Worm (Caenorhabditis elegans) whole organism, late embryonic: ENCODE results near the gene asp-13.

ENCODE experiments used
- C08G9.2 ChIP-seq: sonication (generic microtip); optimal IDR thresholded peaks from 2 replicates; lab custom pipeline; 2016; ENCODE audit warnings: mild to moderate bottlenecking, missing genetic modification characterization, moderate library complexity, missing compliant biosample characterization
- C38D4.7 ChIP-seq: fragments of 200-800 bp; sonication (Bioruptor generic); optimal IDR thresholded peaks from 2 replicates; lab custom pipeline; 2018; ENCODE audit warnings: mild to moderate bottlenecking, missing genetic modification characterization, moderate library complexity, missing compliant biosample characterization
- ahr-1 ChIP-seq: sonication (generic microtip); optimal IDR thresholded peaks from 2 replicates; lab custom pipeline; 2016; ENCODE audit warnings: missing genetic modification characterization, missing compliant biosample characterization
- ama-1 ChIP-seq: fragments of 150-350 bp; optimal IDR thresholded peaks from 2 replicates; lab custom pipeline; 2014
- ceh-2 ChIP-seq: sonication (generic microtip); optimal IDR thresholded peaks from 2 replicates; lab custom pipeline; 2016; ENCODE audit warnings: missing genotype, missing genetic modification characterization, missing compliant biosample characterization
- ceh-24 ChIP-seq: sonication (generic microtip); optimal IDR thresholded peaks from 2 replicates; lab custom pipeline; 2016; ENCODE audit warnings: mild to moderate bottlenecking, missing genetic modification characterization, missing compliant biosample characterization
- ceh-31 ChIP-seq: sonication (generic microtip); optimal IDR thresholded peaks from 2 replicates; lab custom pipeline; 2016; ENCODE audit warnings: missing genetic modification characterization, missing compliant biosample characterization
- ceh-45 ChIP-seq: fragments of 200-800 bp; sonication (Bioruptor generic); IDR thresholded peaks from 2 replicates; pipeline ENCODE4 v1.3.6; 2022; ENCODE audit warnings: missing genetic modification reagents, missing genetic modification characterization, missing compliant biosample characterization
- ceh-48 ChIP-seq: sonication (generic microtip); optimal IDR thresholded peaks from 2 replicates; lab custom pipeline; 2016; ENCODE audit warnings: missing genetic modification characterization, inconsistent platforms, missing compliant biosample characterization
- dmd-4 ChIP-seq: sonication (generic microtip); optimal IDR thresholded peaks from 2 replicates; lab custom pipeline; 2016; ENCODE audit warnings: borderline replicate concordance, missing genetic modification characterization, missing compliant biosample characterization
- dve-1 ChIP-seq: sonication (generic microtip); optimal IDR thresholded peaks from 2 replicates; lab custom pipeline; 2017; ENCODE audit warnings: antibody characterized with exemption, mild to moderate bottlenecking, missing genetic modification characterization, missing compliant biosample characterization
- elt-4 ChIP-seq: sonication (generic microtip); optimal IDR thresholded peaks from 2 replicates; lab custom pipeline; 2016; ENCODE audit warnings: missing genetic modification characterization, missing compliant biosample characterization
- ets-4 ChIP-seq: sonication (generic microtip); optimal IDR thresholded peaks from 2 replicates; lab custom pipeline; 2016; ENCODE audit warnings: missing genetic modification characterization, missing compliant biosample characterization
- fkh-10 ChIP-seq: fragments of 150-350 bp; optimal IDR thresholded peaks from 2 replicates; lab custom pipeline; 2014; ENCODE audit warnings: missing biosample characterization, missing genetic modification reagents, missing genetic modification characterization
- fkh-6 ChIP-seq: sonication (generic microtip); optimal IDR thresholded peaks from 2 replicates; lab custom pipeline; 2016; ENCODE audit warnings: missing genetic modification characterization, missing compliant biosample characterization
- gmeb-2 ChIP-seq: sonication (generic microtip); optimal IDR thresholded peaks from 2 replicates; lab custom pipeline; 2016; ENCODE audit warnings: missing genetic modification characterization, inconsistent platforms, missing compliant biosample characterization
- hlh-13 ChIP-seq: fragments of 200-800 bp; sonication (Bioruptor generic); optimal IDR thresholded peaks from 2 replicates; lab custom pipeline; 2018; ENCODE audit warnings: mild to moderate bottlenecking, missing genetic modification characterization, missing compliant biosample characterization
- hlh-15 ChIP-seq: sonication (generic microtip); optimal IDR thresholded peaks from 2 replicates; lab custom pipeline; 2016; ENCODE audit warnings: missing genetic modification characterization, missing compliant biosample characterization
- hlh-6 ChIP-seq: sonication (generic microtip); optimal IDR thresholded peaks from 2 replicates; lab custom pipeline; 2016; ENCODE audit warnings: missing genotype, missing genetic modification characterization, missing compliant biosample characterization
- lim-6 ChIP-seq: sonication (generic microtip); optimal IDR thresholded peaks from 2 replicates; lab custom pipeline; 2016; ENCODE audit warnings: missing genetic modification characterization, missing compliant biosample characterization
- madf-2 ChIP-seq: sonication (generic microtip); optimal IDR thresholded peaks from 2 replicates; lab custom pipeline; 2017; ENCODE audit warnings: missing genetic modification characterization, missing compliant biosample characterization
- mec-3 ChIP-seq: sonication (generic microtip); optimal IDR thresholded peaks from 2 replicates; lab custom pipeline; 2016; ENCODE audit warnings: borderline replicate concordance, missing genetic modification characterization, missing compliant biosample characterization
- nhr-11 ChIP-seq: fragments of 150-350 bp; optimal IDR thresholded peaks from 2 replicates; lab custom pipeline; 2014; ENCODE audit warnings: missing biosample characterization, missing genetic modification characterization
- npax-4 ChIP-seq: sonication (generic microtip); optimal IDR thresholded peaks from 2 replicates; lab custom pipeline; 2016; ENCODE audit warnings: missing genetic modification characterization, missing compliant biosample characterization
- pat-9 ChIP-seq: fragments of 200-800 bp; sonication (Bioruptor generic); optimal IDR thresholded peaks from 2 replicates; lab custom pipeline; 2018; ENCODE audit warnings: mild to moderate bottlenecking, missing genetic modification characterization, moderate library complexity, missing compliant biosample characterization
- pha-4 ChIP-seq: fragments of 150-350 bp; optimal IDR thresholded peaks from 2 replicates; lab custom pipeline; 2018; ENCODE audit warnings: missing biosample characterization, missing genetic modification reagents, missing genetic modification characterization
- pros-1 ChIP-seq: fragments of 150-350 bp; optimal IDR thresholded peaks from 2 replicates; lab custom pipeline; 2014; ENCODE audit warnings: missing biosample characterization, missing genetic modification reagents, missing genetic modification characterization
- ref-2 ChIP-seq: sonication (generic microtip); optimal IDR thresholded peaks from 2 replicates; lab custom pipeline; 2016; ENCODE audit warnings: missing genetic modification characterization, missing compliant biosample characterization
- rnt-1 ChIP-seq: sonication (generic microtip); optimal IDR thresholded peaks from 2 replicates; lab custom pipeline; 2016; ENCODE audit warnings: missing genetic modification characterization, missing compliant biosample characterization
- sox-4 ChIP-seq: sonication (generic microtip); optimal IDR thresholded peaks from 2 replicates; lab custom pipeline; 2017; ENCODE audit warnings: mild to moderate bottlenecking, missing genetic modification characterization, inconsistent platforms, missing compliant biosample characterization
- tbx-2 ChIP-seq: sonication (generic microtip); optimal IDR thresholded peaks from 2 replicates; lab custom pipeline; 2016; ENCODE audit warnings: missing genetic modification characterization, missing compliant biosample characterization
- unc-3 ChIP-seq, 2 experiments: fragments of 200-800 bp in 1 of 2; sonication (Bioruptor generic) in 1 of 2; sonication (generic microtip) in 1 of 2; conservative IDR thresholded peaks in 1 of 2; optimal IDR thresholded peaks in 1 of 2; 2 replicates each; pipeline versions ENCODE4 v1.3.6 to Lab custom; 2016 to 2022; ENCODE audit warnings: missing compliant biosample characterization in 2 of 2, missing genetic modification characterization in 2 of 2, missing genetic modification reagents in 1 of 2
- unc-42 ChIP-seq: sonication (generic microtip); optimal IDR thresholded peaks from 2 replicates; lab custom pipeline; 2016; ENCODE audit warnings: missing genotype, missing genetic modification characterization, missing compliant biosample characterization
- unc-55 ChIP-seq: sonication (generic microtip); optimal IDR thresholded peaks from 2 replicates; lab custom pipeline; 2017; ENCODE audit warnings: missing biosample characterization, missing genetic modification reagents, missing genetic modification characterization
- unc-86 ChIP-seq: sonication (generic microtip); optimal IDR thresholded peaks from 2 replicates; lab custom pipeline; 2016; ENCODE audit warnings: missing genetic modification characterization, missing compliant biosample characterization
- ztf-16 ChIP-seq: sonication (generic microtip); optimal IDR thresholded peaks from 2 replicates; lab custom pipeline; 2017; ENCODE audit warnings: missing genetic modification characterization, missing compliant biosample characterization

The asp-13 gene

DNA sequence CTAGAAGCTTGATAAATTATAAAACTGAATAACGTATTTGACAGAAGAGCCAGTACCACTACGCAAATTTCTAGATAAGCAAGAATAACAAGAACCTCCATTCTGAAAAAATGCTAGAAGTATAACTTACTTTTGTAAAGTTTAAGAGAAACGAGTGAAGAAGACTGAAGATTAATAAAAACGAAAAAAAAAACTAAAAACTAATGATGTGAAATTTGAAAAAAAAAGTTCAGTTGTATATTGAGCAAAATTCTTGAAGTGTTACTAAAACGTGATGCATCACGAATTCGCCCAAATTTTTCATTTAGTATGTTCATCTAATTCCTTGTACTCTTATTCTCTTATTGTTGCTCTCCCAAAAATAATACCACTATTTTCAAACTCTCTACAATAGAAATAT lies 34.2 kb upstream of the asp-13 start, which contains the start of gene ZC190.6:
ZC190.6 (minus strand) TSS at position 101 of the 400 bp plus-strand sequence.
- no peak for TF ChIP-seq nhr-11 (tag; lab: Kevin White, UChicago)
- no peak for TF ChIP-seq fkh-10 (GFP tag; lab: Kevin White, UChicago)
- TF ChIP-seq npax-4 (tag; lab: Kevin White, UChicago): no peak
- TF ChIP-seq pha-4: no peak
- no peak for TF ChIP-seq pros-1 (tag; lab: Kevin White, UChicago)
- TF ChIP-seq tbx-2 (tag; lab: Kevin White, UChicago): no peak
- no peak for TF ChIP-seq ref-2
- TF ChIP-seq unc-86: no peak

- TF ChIP-seq C08G9.2 (tag; lab: Kevin White, UChicago): no peak
- no peak for TF ChIP-seq fkh-10 (GFP tag; lab: Kevin White, UChicago)
- TF ChIP-seq dve-1: no peak
- no peak for TF ChIP-seq sox-4
Observed at ce11 chrV:8673498-8673897, 30.5 kb upstream of the asp-13 start, which contains the start of gene ZC190.5. Gene ZC190.5, minus strand, starts transcription at chrV:8673598.

- no peak for TF ChIP-seq ceh-24 (tag; lab: Kevin White, UChicago)
- TF ChIP-seq fkh-6: no peak
- no peak for TF ChIP-seq ceh-31 (tag; lab: Kevin White, UChicago)
- TF ChIP-seq hlh-15 (tag; lab: Kevin White, UChicago): no peak
- TF ChIP-seq unc-42 (tag; lab: Kevin White, UChicago): no peak
- no peak for TF ChIP-seq tbx-2 (tag; lab: Kevin White, UChicago)
- TF ChIP-seq dmd-4 (tag; lab: Kevin White, UChicago): no peak
- no peak for TF ChIP-seq ceh-45 (GFP tag; lab: Robert Waterston, UW)
- no peak for TF ChIP-seq ref-2
- no peak for TF ChIP-seq unc-3 (GFP tag; conservative IDR thresholded peaks at IDR 0.05; lab: Robert Waterston, UW)
- no peak for TF ChIP-seq unc-3 (tag; optimal IDR thresholded peaks at IDR 0.05; lab: Kevin White, UChicago)
- no peak for TF ChIP-seq C08G9.2 (tag; lab: Kevin White, UChicago)
- TF ChIP-seq C38D4.7: no peak
- TF ChIP-seq gmeb-2 (tag; lab: Kevin White, UChicago): no peak
- no peak for TF ChIP-seq lim-6 (tag; lab: Kevin White, UChicago)
- TF ChIP-seq ets-4 (tag; lab: Kevin White, UChicago): no peak
- no peak for TF ChIP-seq pha-4
- no peak for TF ChIP-seq hlh-6
- no peak for TF ChIP-seq mec-3 (tag; lab: Kevin White, UChicago)
- no peak for TF ChIP-seq ahr-1 (tag; lab: Kevin White, UChicago)
- TF ChIP-seq, all 69 proteins: peak for 0
Observed at ce11 chrV:8671568-8672123, 28.7 kb upstream of the asp-13 start.

ce11 chrV:8670759-8671158 lies 27.8 kb upstream of the asp-13 start:
- TF ChIP-seq hlh-13 (GFP tag; lab: Kevin White, UChicago) (no peak), ceh-48 (tag; lab: Kevin White, UChicago) (no peak), elt-4 (tag; lab: Kevin White, UChicago) (no peak), unc-42 (tag; lab: Kevin White, UChicago) (no peak)

DNA sequence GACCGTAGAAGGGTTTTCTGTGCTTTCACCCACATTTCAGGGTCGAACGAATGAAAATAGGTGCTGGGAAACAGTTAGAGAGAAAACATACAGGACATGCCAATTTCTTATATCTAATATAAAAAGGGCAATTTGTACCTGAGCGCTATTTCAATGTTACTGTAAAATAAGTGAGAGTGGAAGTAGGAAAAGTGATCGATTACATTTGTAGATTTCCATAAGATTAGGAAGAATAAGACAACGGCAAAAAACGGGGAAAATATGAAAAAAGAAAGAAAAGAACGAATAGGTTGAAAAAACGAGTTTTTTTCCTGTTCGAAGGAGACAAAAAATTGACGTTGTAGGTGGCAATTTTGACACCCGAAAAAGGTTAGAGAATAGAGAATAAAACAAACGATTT lies 25.2 kb upstream of the asp-13 start:
- no peak for TF ChIP-seq rnt-1 (tag; lab: Kevin White, UChicago)
- no peak for TF ChIP-seq fkh-10 (GFP tag; lab: Kevin White, UChicago)
- no peak for TF ChIP-seq madf-2 (tag; lab: Kevin White, UChicago)
- no peak for TF ChIP-seq ceh-2 (tag; lab: Kevin White, UChicago)
- TF ChIP-seq pat-9 (tag; lab: Kevin White, UChicago): no peak
- TF ChIP-seq dve-1: no peak
- no peak for TF ChIP-seq ztf-16 (tag; lab: Kevin White, UChicago)
- no peak for TF ChIP-seq hlh-13 (GFP tag; lab: Kevin White, UChicago)
- no peak for TF ChIP-seq sox-4
- TF ChIP-seq pha-4: no peak
- no peak for TF ChIP-seq ref-2
- TF ChIP-seq unc-55 (GFP tag; lab: Kevin White, UChicago): no peak
- no peak for TF ChIP-seq ama-1 (lab: Kevin White, UChicago)
